Fruit fly (Drosophila melanogaster) whole organism, pupa: ENCODE data around the gene CG11398.

Source experiments
- CG12605 ChIP-seq: fragments of 200-800 bp; sonication (Bioruptor generic); IDR thresholded peaks from 2 replicates; pipeline ENCODE4 v1.3.6; 2022; ENCODE audit warnings: missing biosample characterization, missing genetic modification characterization
- CG14655 ChIP-seq: fragments of 200-800 bp; sonication (Bioruptor generic); optimal IDR thresholded peaks from 3 replicates; lab custom pipeline; 2017; ENCODE audit warnings: mild to moderate bottlenecking, missing biosample characterization, missing genetic modification reagents, missing genetic modification characterization
- CG32121 ChIP-seq: fragments of 200-800 bp; sonication (Bioruptor generic); IDR thresholded peaks from 2 replicates; pipeline ENCODE4 v1.3.6; 2022; ENCODE audit warnings: missing biosample characterization, missing genetic modification characterization
- Snoo ChIP-seq: fragments of 200-800 bp; sonication (Bioruptor generic); optimal IDR thresholded peaks from 3 replicates; lab custom pipeline; 2017; ENCODE audit warnings: missing biosample characterization, mild to moderate bottlenecking, missing genetic modification characterization, inconsistent platforms

- TF ChIP-seq CG12605 (GFP tag; lab: Robert Waterston, UW) (no peak), Snoo (tag; lab: Kevin White, UChicago) (no peak), CG14655 (GFP tag; lab: Kevin White, UChicago) (no peak), CG32121 (GFP tag; lab: Robert Waterston, UW) (no peak)
Measured at dm6 chrX:1256131-1256530, 41.2 kb upstream of the CG11398 start.
